Worm (Caenorhabditis elegans): ENCODE results near the gene Y55B1BR.6.

- no peak for TF ChIP-seq ZK546.5 (tag; optimal IDR thresholded peaks at IDR 0.05)
- no peak for TF ChIP-seq lin-39 (tag; optimal IDR thresholded peaks at IDR 0.05)
- no peak for TF ChIP-seq alr-1 (tag; optimal IDR thresholded peaks at IDR 0.05)
- no peak for TF ChIP-seq ama-1 (optimal IDR thresholded peaks at IDR 0.05)
- TF ChIP-seq elt-1 (tag; optimal IDR thresholded peaks at IDR 0.05), result no peak
- TF ChIP-seq sem-4 (tag; optimal IDR thresholded peaks at IDR 0.05), result no peak
- TF ChIP-seq unc-55 (GFP tag; optimal IDR thresholded peaks at IDR 0.05), result peak; percentile 84
- TF ChIP-seq nhr-11 (tag; optimal IDR thresholded peaks at IDR 0.05), result no peak
- TF ChIP-seq nhr-12 (tag; optimal IDR thresholded peaks at IDR 0.05), result no peak
- no peak for TF ChIP-seq skn-1 (tag; optimal IDR thresholded peaks at IDR 0.05)
- no peak for TF ChIP-seq nhr-10 (tag; optimal IDR thresholded peaks at IDR 0.05)
- TF ChIP-seq unc-39 (tag; optimal IDR thresholded peaks at IDR 0.05), result no peak
- TF ChIP-seq dmd-4 (tag; optimal IDR thresholded peaks at IDR 0.05), result no peak
- TF ChIP-seq unc-62 (GFP tag; optimal IDR thresholded peaks at IDR 0.05), result no peak
Measured at ce11 chrIII:491090-491597, 27.5 kb upstream of the Y55B1BR.6 start, which contains the start of gene unc-45.
